Fruit fly (Drosophila melanogaster) whole organism, embryonic: Measurements from ENCODE around the gene CG43737.

ENCODE experiments used
- Aef1 ChIP-seq: fragments of 200-800 bp; sonication (Bioruptor generic); IDR thresholded peaks from 3 replicates; pipeline ENCODE4 v1.3.6; 2022; ENCODE audit warnings: missing biosample characterization, missing genetic modification characterization
- Asciz ChIP-seq: fragments of 200-800 bp; sonication (Bioruptor generic); optimal IDR thresholded peaks from 2 replicates; lab custom pipeline; 2017; ENCODE audit warnings: missing biosample characterization, mild to moderate bottlenecking, missing genetic modification characterization, missing genetic modification reagents
- Blimp-1 ChIP-seq: fragments of 200-800 bp; sonication (Bioruptor generic); optimal IDR thresholded peaks from 3 replicates; lab custom pipeline; 2018; ENCODE audit warnings: missing biosample characterization, missing genetic modification characterization, mild to moderate bottlenecking, moderate library complexity, missing genetic modification reagents
- CG10366 ChIP-seq: fragments of 200-800 bp; sonication (Bioruptor generic); IDR thresholded peaks from 2 replicates; pipeline ENCODE4 v1.3.6; 2022; ENCODE audit warnings: missing biosample characterization, missing genetic modification characterization
- CG10543 ChIP-seq: fragments of 200-800 bp; sonication (Bioruptor generic); optimal IDR thresholded peaks from 3 replicates; lab custom pipeline; 2017; ENCODE audit warnings: missing biosample characterization, mild to moderate bottlenecking, missing genetic modification characterization, moderate library complexity
- CG13624 ChIP-seq: fragments of 200-800 bp; sonication (Bioruptor generic); optimal IDR thresholded peaks from 2 replicates; lab custom pipeline; 2016; ENCODE audit warnings: missing biosample characterization, missing genetic modification characterization
- CG14667 ChIP-seq: fragments of 200-800 bp; sonication (Bioruptor generic); IDR thresholded peaks from 2 replicates; pipeline ENCODE4 v1.3.6; 2022; ENCODE audit warnings: missing biosample characterization, missing genetic modification characterization
- CG15011 ChIP-seq: fragments of 200-800 bp; sonication (Bioruptor generic); optimal IDR thresholded peaks from 3 replicates; lab custom pipeline; 2018; ENCODE audit warnings: missing biosample characterization, mild to moderate bottlenecking, missing genetic modification characterization
- CG16813 ChIP-seq: fragments of 200-800 bp; sonication (Bioruptor generic); IDR thresholded peaks from 3 replicates; pipeline ENCODE4 v1.3.6; 2022; ENCODE audit warnings: missing biosample characterization, missing genetic modification characterization; ENCODE audit not compliant: partially characterized antibody
- CG17186 ChIP-seq: fragments of 200-800 bp; sonication (Bioruptor generic); optimal IDR thresholded peaks from 3 replicates; lab custom pipeline; 2017; ENCODE audit warnings: missing biosample characterization, missing genetic modification reagents, missing genetic modification characterization
- CG18011 ChIP-seq: fragments of 200-800 bp; sonication (Bioruptor generic); optimal IDR thresholded peaks from 2 replicates; lab custom pipeline; 2017; ENCODE audit warnings: missing biosample characterization, missing genetic modification characterization, mild to moderate bottlenecking, moderate library complexity, missing genotype
- CG2199 ChIP-seq: fragments of 200-800 bp; sonication (Bioruptor generic); IDR thresholded peaks from 3 replicates; pipeline ENCODE4 v1.3.6; 2022; ENCODE audit warnings: missing biosample characterization, missing genetic modification characterization
- CG3065 ChIP-seq: fragments of 200-800 bp; sonication (Bioruptor generic); optimal IDR thresholded peaks from 2 replicates; lab custom pipeline; 2016; ENCODE audit warnings: missing biosample characterization, missing genetic modification characterization
- CG31365 ChIP-seq: fragments of 200-800 bp; sonication (Bioruptor generic); optimal IDR thresholded peaks from 2 replicates; lab custom pipeline; 2018; ENCODE audit warnings: missing biosample characterization, mild to moderate bottlenecking, missing genetic modification characterization
- CG31388 ChIP-seq: fragments of 200-800 bp; sonication (Bioruptor generic); optimal IDR thresholded peaks from 2 replicates; lab custom pipeline; 2016; ENCODE audit warnings: missing biosample characterization, missing genetic modification characterization
- CG34422 ChIP-seq: fragments of 200-800 bp; sonication (Bioruptor generic); IDR thresholded peaks from 3 replicates; pipeline ENCODE4 v1.3.6; 2022; ENCODE audit warnings: missing biosample characterization, missing genetic modification characterization
- CG3838 ChIP-seq: fragments of 200-800 bp; sonication (Bioruptor generic); optimal IDR thresholded peaks from 3 replicates; lab custom pipeline; 2016; ENCODE audit warnings: missing biosample characterization, missing genetic modification characterization
- CG43689 ChIP-seq: fragments of 200-800 bp; sonication (Bioruptor generic); IDR thresholded peaks from 2 replicates; pipeline ENCODE4 v1.3.6; 2022; ENCODE audit warnings: missing biosample characterization, missing genetic modification characterization
- CG4424 ChIP-seq: fragments of 200-800 bp; sonication (Bioruptor generic); optimal IDR thresholded peaks from 3 replicates; lab custom pipeline; 2016; ENCODE audit warnings: missing biosample characterization, missing genetic modification characterization
- CG5180 ChIP-seq: fragments of 200-800 bp; sonication (Bioruptor generic); optimal IDR thresholded peaks from 3 replicates; lab custom pipeline; 2017; ENCODE audit warnings: missing biosample characterization, missing genetic modification characterization, mild to moderate bottlenecking, moderate library complexity, missing genetic modification reagents
- CG8089 ChIP-seq: fragments of 200-800 bp; sonication (Bioruptor generic); optimal IDR thresholded peaks from 3 replicates; lab custom pipeline; 2016; ENCODE audit warnings: missing biosample characterization, missing genetic modification characterization
- CG8944 ChIP-seq: fragments of 200-800 bp; sonication (Bioruptor generic); optimal IDR thresholded peaks from 3 replicates; lab custom pipeline; 2016; ENCODE audit warnings: missing biosample characterization, missing genetic modification characterization
- CG9609 ChIP-seq: fragments of 200-800 bp; sonication (Bioruptor generic); optimal IDR thresholded peaks from 3 replicates; lab custom pipeline; 2016; ENCODE audit warnings: missing biosample characterization, missing genetic modification characterization
- CkIIα-i1 ChIP-seq: fragments of 200-800 bp; sonication (Bioruptor generic); IDR thresholded peaks from 2 replicates; pipeline ENCODE4 v1.3.6; 2022; ENCODE audit warnings: missing biosample characterization, missing genetic modification characterization
- Hmx ChIP-seq: fragments of 200-800 bp; sonication (Bioruptor generic); optimal IDR thresholded peaks from 2 replicates; lab custom pipeline; 2016; ENCODE audit warnings: missing biosample characterization, missing genetic modification characterization
- Hsf ChIP-seq: fragments of 200-800 bp; sonication (Bioruptor generic); optimal IDR thresholded peaks from 3 replicates; lab custom pipeline; 2016; ENCODE audit warnings: missing biosample characterization, missing genetic modification characterization
- Max ChIP-seq: fragments of 200-800 bp; sonication (Bioruptor generic); optimal IDR thresholded peaks from 2 replicates; lab custom pipeline; 2016; ENCODE audit warnings: missing biosample characterization, mild to moderate bottlenecking, missing genetic modification characterization
- NFAT ChIP-seq: fragments of 200-800 bp; sonication (Bioruptor generic); IDR thresholded peaks from 2 replicates; pipeline ENCODE4 v1.3.6; 2022; ENCODE audit warnings: missing biosample characterization, missing genetic modification characterization
- Nf-YA ChIP-seq: fragments of 200-800 bp; sonication (Bioruptor generic); IDR thresholded peaks from 2 replicates; pipeline ENCODE4 v1.3.6; 2022; ENCODE audit warnings: missing biosample characterization, missing genetic modification characterization
- NfI ChIP-seq: fragments of 200-800 bp; sonication (Bioruptor generic); optimal IDR thresholded peaks from 3 replicates; lab custom pipeline; 2018; ENCODE audit warnings: missing biosample characterization, mild to moderate bottlenecking, missing genetic modification characterization, moderate library complexity
- Pdp1 ChIP-seq, 2 experiments: fragments of 200-800 bp; sonication (Bioruptor generic); optimal IDR thresholded peaks; 3 replicates each; lab custom pipeline; 2016; ENCODE audit warnings: missing biosample characterization in 2 of 2, missing genetic modification characterization in 2 of 2, mild to moderate bottlenecking in 1 of 2, moderate library complexity in 1 of 2
- Poxn ChIP-seq: fragments of 200-800 bp; sonication (Bioruptor generic); IDR thresholded peaks from 2 replicates; pipeline ENCODE4 v1.3.6; 2022; ENCODE audit warnings: missing biosample characterization, missing genetic modification characterization
- Spps ChIP-seq: fragments of 200-800 bp; sonication (Bioruptor generic); optimal IDR thresholded peaks from 2 replicates; lab custom pipeline; 2018; ENCODE audit warnings: missing biosample characterization, mild to moderate bottlenecking, missing genetic modification characterization
- ase ChIP-seq: fragments of 200-800 bp; sonication (Bioruptor generic); IDR thresholded peaks from 3 replicates; pipeline ENCODE4 v1.3.6; 2022; ENCODE audit warnings: missing biosample characterization, missing genetic modification characterization
- bcd ChIP-seq: fragments of 200-800 bp; sonication (Bioruptor generic); optimal IDR thresholded peaks from 2 replicates; lab custom pipeline; 2017; ENCODE audit warnings: missing biosample characterization, mild to moderate bottlenecking, missing genetic modification characterization
- btn ChIP-seq: fragments of 200-800 bp; sonication (Bioruptor generic); optimal IDR thresholded peaks from 2 replicates; lab custom pipeline; 2016; ENCODE audit warnings: missing biosample characterization, missing genetic modification characterization
- chm ChIP-seq: fragments of 200-800 bp; sonication (Bioruptor generic); IDR thresholded peaks from 2 replicates; pipeline ENCODE4 v1.3.6; 2022; ENCODE audit warnings: missing biosample characterization, missing genetic modification characterization
- disco-r ChIP-seq: fragments of 200-800 bp; sonication (Bioruptor generic); optimal IDR thresholded peaks from 2 replicates; lab custom pipeline; 2016; ENCODE audit warnings: missing biosample characterization, missing genetic modification characterization
- emc ChIP-seq: fragments of 200-800 bp; sonication (Bioruptor generic); optimal IDR thresholded peaks from 2 replicates; lab custom pipeline; 2016; ENCODE audit warnings: missing biosample characterization, missing genetic modification characterization
- esg ChIP-seq: fragments of 200-800 bp; sonication (Bioruptor generic); conservative IDR thresholded peaks from 2 replicates; pipeline ENCODE4 v1.3.6; 2022; ENCODE audit warnings: missing biosample characterization, missing genetic modification characterization
- fd3F ChIP-seq: fragments of 200-800 bp; sonication (Bioruptor generic); optimal IDR thresholded peaks from 2 replicates; lab custom pipeline; 2018; ENCODE audit warnings: missing biosample characterization, mild to moderate bottlenecking, missing genetic modification characterization, moderate library complexity
- fd96Cb ChIP-seq: fragments of 200-800 bp; sonication (Bioruptor generic); optimal IDR thresholded peaks from 2 replicates; lab custom pipeline; 2018; ENCODE audit warnings: missing biosample characterization, mild to moderate bottlenecking, missing genetic modification characterization, moderate library complexity
- her ChIP-seq: fragments of 200-800 bp; sonication (Bioruptor generic); optimal IDR thresholded peaks from 2 replicates; lab custom pipeline; 2016; ENCODE audit warnings: missing biosample characterization, missing genetic modification characterization
- lab ChIP-seq: fragments of 200-800 bp; sonication (Bioruptor generic); optimal IDR thresholded peaks from 3 replicates; lab custom pipeline; 2017; ENCODE audit warnings: missing biosample characterization, missing genetic modification characterization, mild to moderate bottlenecking, moderate library complexity, missing genetic modification reagents
- pros ChIP-seq: fragments of 200-800 bp; sonication (Bioruptor generic); optimal IDR thresholded peaks from 3 replicates; lab custom pipeline; 2019; ENCODE audit warnings: missing biosample characterization, mild to moderate bottlenecking, missing genetic modification characterization, moderate library complexity
- schlank ChIP-seq: fragments of 200-800 bp; sonication (Bioruptor generic); optimal IDR thresholded peaks from 2 replicates; lab custom pipeline; 2018; ENCODE audit warnings: missing biosample characterization, mild to moderate bottlenecking, missing genetic modification characterization
- trem ChIP-seq: fragments of 200-800 bp; optimal IDR thresholded peaks from 3 replicates; lab custom pipeline; 2019; ENCODE audit warnings: missing biosample characterization, mild to moderate bottlenecking, missing genetic modification characterization, moderate library complexity
- vnd ChIP-seq: fragments of 200-800 bp; sonication (Bioruptor generic); IDR thresholded peaks from 3 replicates; pipeline ENCODE4 v1.3.6; 2022; ENCODE audit warnings: missing biosample characterization, missing genetic modification characterization; ENCODE audit not compliant: partially characterized antibody

Gene CG43737

DNA sequence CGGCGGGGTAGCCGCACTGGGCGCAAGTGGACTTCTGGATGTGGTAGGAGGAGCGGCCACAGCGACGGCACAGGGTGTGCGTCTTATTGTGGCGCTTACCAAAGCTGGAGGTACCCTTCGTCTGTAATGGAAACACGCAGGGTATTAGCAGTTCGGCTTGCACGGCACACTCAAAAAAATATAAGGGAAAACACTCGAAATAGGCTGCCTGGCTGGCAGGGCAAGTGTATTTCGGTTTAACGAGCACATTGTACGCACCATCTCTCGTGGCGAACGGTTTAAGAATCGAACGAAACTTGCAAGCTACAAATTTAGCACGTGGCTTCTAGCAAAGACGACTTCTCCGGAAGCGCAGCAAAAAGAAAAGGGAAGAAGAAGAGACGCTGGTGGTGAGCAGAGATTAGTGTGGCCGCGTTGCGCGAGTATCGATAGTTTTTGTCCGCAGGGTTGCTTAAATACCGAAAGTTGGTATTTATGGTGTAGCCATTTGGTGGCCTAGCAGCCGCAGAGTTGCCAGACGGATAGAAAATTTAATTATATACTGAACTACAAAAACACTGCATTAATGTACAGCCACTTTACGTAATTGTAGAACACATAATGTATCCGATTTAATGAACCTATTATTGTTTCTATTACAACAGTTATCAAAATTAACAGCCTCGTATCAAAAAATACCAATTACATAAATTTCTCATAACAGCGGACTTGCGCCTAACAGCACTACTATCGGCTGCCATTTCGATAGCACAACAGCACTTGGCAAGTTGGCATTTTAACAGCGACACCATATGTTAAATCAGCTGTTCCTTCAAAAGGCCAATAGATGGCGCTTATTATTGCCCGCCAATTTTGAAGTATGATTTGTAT lies 36.0 kb upstream of the CG43737 start, which contains the start of gene RpL37-1 (continued):
- TF ChIP-seq Asciz (GFP tag; lab: Kevin White, UChicago): peak; percentile 40
- peak; percentile 72 for TF ChIP-seq CG9609
- peak; percentile 79 for TF ChIP-seq Hsf (GFP tag; lab: Kevin White, UChicago)
- peak; percentile 55 for TF ChIP-seq CG10366 (GFP tag; lab: Robert Waterston, UW)
- TF ChIP-seq Max (GFP tag; lab: Kevin White, UChicago): peak; percentile 80
- TF ChIP-seq NfI (GFP tag; lab: Kevin White, UChicago): peak; percentile 76
- TF ChIP-seq her (GFP tag; lab: Kevin White, UChicago): peak; percentile 67
- peak; percentile 68 for TF ChIP-seq ase (GFP tag; lab: Robert Waterston, UW)
- TF ChIP-seq CkIIα-i1 (GFP tag; lab: Robert Waterston, UW): no peak
- peak; percentile 5 for TF ChIP-seq CG5180 (GFP tag; lab: Kevin White, UChicago)
- no peak for TF ChIP-seq Hmx (GFP tag; lab: Kevin White, UChicago)
- peak; percentile 43 for TF ChIP-seq btn (GFP tag; lab: Kevin White, UChicago)
- TF ChIP-seq CG14667 (GFP tag; lab: Robert Waterston, UW): peak; percentile 47
- TF ChIP-seq CG16813: peak; percentile 81
- TF ChIP-seq CG34422 (GFP tag; lab: Robert Waterston, UW): peak; percentile 82; the same call in 2 of the 3 replicates
- TF ChIP-seq CG3065 (GFP tag; lab: Kevin White, UChicago): no peak
- TF ChIP-seq CG31388 (GFP tag; lab: Kevin White, UChicago): no peak
- TF ChIP-seq lab (GFP tag; lab: Kevin White, UChicago): peak; percentile 76
- peak; percentile 21 to 92 for TF ChIP-seq Pdp1 (GFP tag; optimal IDR thresholded peaks at IDR 0.05; lab: Kevin White, UChicago)
- TF ChIP-seq CG10543 (GFP tag; lab: Kevin White, UChicago): peak; percentile 74
- TF ChIP-seq Aef1 (GFP tag; lab: Robert Waterston, UW): 0 out of 3 replicates have a peak, but pooled peaks have one; percentile 27
- TF ChIP-seq CG8089: peak; percentile 66
- peak; percentile 63 for TF ChIP-seq CG18011 (GFP tag; lab: Kevin White, UChicago)
- TF ChIP-seq Blimp-1 (GFP tag; lab: Kevin White, UChicago): peak; percentile 45
- 0 out of 2 replicates have a peak, but pooled peaks have one; percentile 33 for TF ChIP-seq CG43689 (GFP tag; lab: Robert Waterston, UW)
- no peak for TF ChIP-seq Spps (tag; lab: Kevin White, UChicago)
- peak; percentile 75 for TF ChIP-seq bcd
- TF ChIP-seq chm (GFP tag; lab: Robert Waterston, UW): peak; percentile 84
- TF ChIP-seq trem: peak; percentile 68
- peak; percentile 23 for TF ChIP-seq emc (GFP tag; lab: Kevin White, UChicago)
- TF ChIP-seq CG2199 (GFP tag; lab: Robert Waterston, UW): peak; percentile 36; the same call in 1 of the 3 replicates
- no peak for TF ChIP-seq fd3F (GFP tag; lab: Kevin White, UChicago)
- TF ChIP-seq Nf-YA (GFP tag; lab: Robert Waterston, UW): no peak
- TF ChIP-seq schlank (tag; lab: Kevin White, UChicago): peak; percentile 69
- no peak for TF ChIP-seq esg (GFP tag; lab: Robert Waterston, UW)
- TF ChIP-seq CG3838: peak; percentile 14
- peak; percentile 34; the same call in 1 of the 2 replicates for TF ChIP-seq Poxn (GFP tag; lab: Robert Waterston, UW)
- TF ChIP-seq pros: no peak
- peak; percentile 42 for TF ChIP-seq CG31365 (tag; lab: Kevin White, UChicago)
- TF ChIP-seq vnd (GFP tag; lab: Robert Waterston, UW): peak; percentile 49; the same call in 1 of the 3 replicates
- no peak for TF ChIP-seq fd96Cb (tag; lab: Kevin White, UChicago)
- peak; percentile 39 for TF ChIP-seq CG4424 (GFP tag; lab: Kevin White, UChicago)
- TF ChIP-seq CG17186 (GFP tag; lab: Kevin White, UChicago): peak; percentile 100
- TF ChIP-seq NFAT (GFP tag; lab: Robert Waterston, UW): peak; percentile 71
- peak; percentile 44 for TF ChIP-seq CG8944 (GFP tag; lab: Kevin White, UChicago)
- peak; percentile 71 for TF ChIP-seq disco-r (GFP tag; lab: Kevin White, UChicago)
- TF ChIP-seq CG13624: peak; percentile 61
- TF ChIP-seq CG15011 (GFP tag; lab: Kevin White, UChicago): peak; percentile 58
